Fruit fly (Drosophila melanogaster) Kc167 (cell line): ENCODE measurements around the gene saturn.

Source experiments
- Myc ChIP-seq: fragments of >200 bp; optimal IDR thresholded peaks from 2 replicates; lab custom pipeline; 2017; ENCODE audit warnings: missing external identifiers
- psq ChIP-seq: fragments of >200 bp; optimal IDR thresholded peaks from 2 replicates; lab custom pipeline; 2017; ENCODE audit warnings: missing external identifiers

- TF ChIP-seq psq (lab: Kevin White, UChicago) (no peak), Myc (no peak)
Observed at dm6 chr3L:14203023-14203422, at the start of gene saturn.
